Fruit fly (Drosophila melanogaster): ENCODE data around the gene CG13775.

CG13775 gene

DNA sequence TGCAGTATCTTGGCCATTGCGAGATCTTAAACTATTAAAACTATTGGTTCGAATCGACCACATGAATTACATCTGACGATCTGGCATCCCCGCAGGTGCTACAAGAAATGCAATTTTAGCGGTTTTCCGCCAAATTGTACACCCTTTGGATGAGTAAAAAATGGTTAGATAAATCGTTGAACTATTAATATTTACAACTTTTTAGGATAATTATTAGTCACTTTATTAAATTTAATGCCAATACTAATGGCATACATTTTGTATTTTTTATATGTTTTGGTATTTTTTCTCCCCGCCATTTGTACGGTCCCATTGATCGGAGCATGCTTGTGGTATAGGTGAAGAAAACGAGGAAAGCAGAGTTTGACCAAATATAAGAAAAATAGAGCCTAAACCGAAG lies 49.0 kb downstream of the CG13775 start, which contains the start of the genes Polr1F and Rat1 (continued):
- TF ChIP-seq Dip3 (GFP tag; optimal IDR thresholded peaks at IDR 0.05) = peak; percentile 0
- no peak for TF ChIP-seq sna (GFP tag; IDR thresholded peaks at IDR 0.05; ENCODE audit: partially characterized antibody)
- no peak for TF ChIP-seq pnt (GFP tag; optimal IDR thresholded peaks at IDR 0.05)
- no peak for TF ChIP-seq Dref (GFP tag; IDR thresholded peaks at IDR 0.05)
- no peak for TF ChIP-seq gce (GFP tag; IDR thresholded peaks at IDR 0.05)
- TF ChIP-seq slp2 (GFP tag; optimal IDR thresholded peaks at IDR 0.05) = no peak
- TF ChIP-seq CG8944 (GFP tag; optimal IDR thresholded peaks at IDR 0.05) = peak; percentile 18
- TF ChIP-seq Six4 (GFP tag; optimal IDR thresholded peaks at IDR 0.05) = no peak
- TF ChIP-seq mirr (GFP tag; optimal IDR thresholded peaks at IDR 0.05) = no peak
- TF ChIP-seq CG32532 (GFP tag; IDR thresholded peaks at IDR 0.05) = no peak
- TF ChIP-seq ERR (GFP tag; optimal IDR thresholded peaks at IDR 0.05) = no peak
- TF ChIP-seq Chrac-16 (GFP tag; optimal IDR thresholded peaks at IDR 0.05) = peak; percentile 40
- no peak for TF ChIP-seq ab (GFP tag; optimal IDR thresholded peaks at IDR 0.05)
- no peak for TF ChIP-seq Taf1 (GFP tag; IDR thresholded peaks at IDR 0.05)
- TF ChIP-seq chm (GFP tag; IDR thresholded peaks at IDR 0.05) = no peak
- TF ChIP-seq insv (GFP tag; optimal IDR thresholded peaks at IDR 0.05) = no peak
- TF ChIP-seq lab (GFP tag; optimal IDR thresholded peaks at IDR 0.05) = no peak
- no peak for TF ChIP-seq CG9876 (GFP tag; optimal IDR thresholded peaks at IDR 0.05)
- no peak for TF ChIP-seq danr (GFP tag; IDR thresholded peaks at IDR 0.05)
- TF ChIP-seq caup (GFP tag; optimal IDR thresholded peaks at IDR 0.05; ENCODE audit: severe bottlenecking) = no peak
- TF ChIP-seq her (GFP tag; optimal IDR thresholded peaks at IDR 0.05) = no peak
- no peak for TF ChIP-seq Rx (GFP tag; IDR thresholded peaks at IDR 0.05)
- TF ChIP-seq pros (GFP tag; optimal IDR thresholded peaks at IDR 0.05) = no peak
- TF ChIP-seq Pdp1 (GFP tag; optimal IDR thresholded peaks at IDR 0.05) = peak; percentile 5 to 45
- TF ChIP-seq Dfd (GFP tag; optimal IDR thresholded peaks at IDR 0.05) = no peak
- TF ChIP-seq CG9797 (GFP tag; optimal IDR thresholded peaks at IDR 0.05) = peak; percentile 90
- no peak for TF ChIP-seq CG7839 (tag; optimal IDR thresholded peaks at IDR 0.05)
- no peak for TF ChIP-seq Hr78 (GFP tag; optimal IDR thresholded peaks at IDR 0.05)
- peak; percentile 45 for TF ChIP-seq chn (GFP tag; optimal IDR thresholded peaks at IDR 0.05)
- TF ChIP-seq so (GFP tag; IDR thresholded peaks at IDR 0.05) = no peak
- TF ChIP-seq CG8388 (GFP tag; optimal IDR thresholded peaks at IDR 0.05) = no peak
- TF ChIP-seq CG4282 (GFP tag; optimal IDR thresholded peaks at IDR 0.05) = no peak
- no peak for TF ChIP-seq en (GFP tag; optimal IDR thresholded peaks at IDR 0.05)
- no peak for TF ChIP-seq emc (GFP tag; optimal IDR thresholded peaks at IDR 0.05)
- peak; percentile 47 for TF ChIP-seq MESR4 (GFP tag; optimal IDR thresholded peaks at IDR 0.05)
- 0 out of 2 replicates have a peak, but pooled peaks have one; percentile 11 for TF ChIP-seq NFAT (GFP tag; IDR thresholded peaks at IDR 0.05)
- no peak for TF ChIP-seq CG3065 (GFP tag; optimal IDR thresholded peaks at IDR 0.05)
- TF ChIP-seq Ets65A (GFP tag) = peak; percentile 39
- TF ChIP-seq CG33213 (GFP tag; optimal IDR thresholded peaks at IDR 0.05) = peak; percentile 38
- TF ChIP-seq GATAe (GFP tag; conservative IDR thresholded peaks at IDR 0.05) = no peak
- no peak for TF ChIP-seq NfI (GFP tag; optimal IDR thresholded peaks at IDR 0.05)
- TF ChIP-seq amos (GFP tag; IDR thresholded peaks at IDR 0.05; ENCODE audit: partially characterized antibody) = no peak
- TF ChIP-seq wek (GFP tag; optimal IDR thresholded peaks at IDR 0.05) = no peak
- no peak for TF ChIP-seq kni (GFP tag; optimal IDR thresholded peaks at IDR 0.05)
- TF ChIP-seq ato (GFP tag; IDR thresholded peaks at IDR 0.05; ENCODE audit: partially characterized antibody) = no peak
- TF ChIP-seq Camta (GFP tag; optimal IDR thresholded peaks at IDR 0.05) = peak; percentile 28
- TF ChIP-seq Hmx (GFP tag; optimal IDR thresholded peaks at IDR 0.05) = no peak
- no peak for TF ChIP-seq chinmo (GFP tag; IDR thresholded peaks at IDR 0.05; ENCODE audit: partially characterized antibody)
- TF ChIP-seq sqz (GFP tag; optimal IDR thresholded peaks at IDR 0.05) = no peak
- TF ChIP-seq CG43689 (GFP tag; IDR thresholded peaks at IDR 0.05) = no peak
- TF ChIP-seq CG9932 (GFP tag; IDR thresholded peaks at IDR 0.05) = no peak; the same call in 1 of the 2 replicates
- TF ChIP-seq schlank (tag; optimal IDR thresholded peaks at IDR 0.05) = no peak

Measured in whole organism, embryonic.